Worm (Caenorhabditis elegans) whole organism, L3 larva: ENCODE data around the gene let-70.

Source experiments
- R02D3.7 ChIP-seq: fragments of 150-350 bp; optimal IDR thresholded peaks from 2 replicates; lab custom pipeline; 2014; ENCODE audit warnings: missing biosample characterization, missing genetic modification characterization
- ZK546.5 ChIP-seq: sonication (generic microtip); optimal IDR thresholded peaks from 2 replicates; lab custom pipeline; 2017; ENCODE audit warnings: missing biosample characterization, missing genetic modification characterization
- ama-1 ChIP-seq: fragments of 150-350 bp; optimal IDR thresholded peaks from 2 replicates; lab custom pipeline; 2018
- ceh-16 ChIP-seq: sonication (generic microtip); optimal IDR thresholded peaks from 2 replicates; lab custom pipeline; 2017; ENCODE audit warnings: missing biosample characterization, missing genetic modification characterization
- ceh-28 ChIP-seq: fragments of 150-350 bp; optimal IDR thresholded peaks from 2 replicates; lab custom pipeline; 2014; ENCODE audit warnings: missing biosample characterization, missing genetic modification reagents, missing genetic modification characterization
- ceh-82 ChIP-seq: fragments of 150-350 bp; optimal IDR thresholded peaks from 2 replicates; lab custom pipeline; 2014; ENCODE audit warnings: missing biosample characterization, missing genetic modification characterization
- ceh-9 ChIP-seq: sonication (generic microtip); optimal IDR thresholded peaks from 2 replicates; lab custom pipeline; 2018; ENCODE audit warnings: missing biosample characterization, missing genetic modification characterization
- daf-12 ChIP-seq: fragments of 150-350 bp; optimal IDR thresholded peaks from 2 replicates; lab custom pipeline; 2014; ENCODE audit warnings: missing biosample characterization, missing genetic modification reagents, missing genetic modification characterization
- egl-27 ChIP-seq: sonication (generic microtip); optimal IDR thresholded peaks from 4 replicates; lab custom pipeline; 2017; ENCODE audit warnings: missing biosample characterization, missing genetic modification reagents, missing genetic modification characterization
- egl-5 ChIP-seq: fragments of 150-350 bp; optimal IDR thresholded peaks from 2 replicates; lab custom pipeline; 2017; ENCODE audit warnings: missing biosample characterization, missing genetic modification reagents, missing genetic modification characterization, inconsistent platforms
- elt-1 ChIP-seq: fragments of 150-350 bp; optimal IDR thresholded peaks from 2 replicates; lab custom pipeline; 2014; ENCODE audit warnings: missing biosample characterization, missing genetic modification characterization
- elt-2 ChIP-seq: sonication (generic microtip); optimal IDR thresholded peaks from 2 replicates; lab custom pipeline; 2016; ENCODE audit warnings: missing genetic modification reagents, mild to moderate bottlenecking, missing genetic modification characterization, missing compliant biosample characterization
- elt-3 ChIP-seq, 3 experiments: fragments of 150-350 bp in 1 of 3; sonication (generic microtip) in 2 of 3; optimal IDR thresholded peaks; 2 replicates in 2 of 3; 4 replicates in 1 of 3; lab custom pipeline; 2014 to 2017; ENCODE audit warnings: missing biosample characterization in 3 of 3, missing genetic modification characterization in 3 of 3
- eor-1 ChIP-seq, 2 experiments: fragments of 150-350 bp; optimal IDR thresholded peaks; 2 replicates each; lab custom pipeline; 2014 to 2018; ENCODE audit warnings: missing biosample characterization in 2 of 2, missing genetic modification characterization in 2 of 2
- fkh-10 ChIP-seq: sonication (generic microtip); optimal IDR thresholded peaks from 2 replicates; lab custom pipeline; 2017; ENCODE audit warnings: missing biosample characterization, missing genetic modification reagents, missing genetic modification characterization
- fkh-2 ChIP-seq: fragments of 150-350 bp; optimal IDR thresholded peaks from 2 replicates; lab custom pipeline; 2014; ENCODE audit warnings: missing biosample characterization, missing genetic modification reagents, missing genetic modification characterization
- fos-1 ChIP-seq: fragments of 150-350 bp; optimal IDR thresholded peaks from 2 replicates; lab custom pipeline; 2014; ENCODE audit warnings: missing biosample characterization, missing genetic modification characterization
- hmg-11 ChIP-seq: sonication (generic microtip); optimal IDR thresholded peaks from 2 replicates; lab custom pipeline; 2016; ENCODE audit warnings: missing genetic modification characterization, missing compliant biosample characterization
- jun-1 ChIP-seq: fragments of 150-350 bp; optimal IDR thresholded peaks from 2 replicates; lab custom pipeline; 2014; ENCODE audit warnings: missing biosample characterization, missing genetic modification reagents, missing genetic modification characterization
- lin-15B ChIP-seq: fragments of 150-350 bp; optimal IDR thresholded peaks from 2 replicates; lab custom pipeline; 2014; ENCODE audit warnings: missing biosample characterization, missing genetic modification characterization
- lin-39 ChIP-seq: fragments of 150-350 bp; optimal IDR thresholded peaks from 2 replicates; lab custom pipeline; 2018; ENCODE audit warnings: missing biosample characterization, missing genetic modification reagents, missing genetic modification characterization
- lsy-12 ChIP-seq: sonication (generic microtip); optimal IDR thresholded peaks from 2 replicates; lab custom pipeline; 2016; ENCODE audit warnings: mild to moderate bottlenecking, missing genetic modification characterization, missing compliant biosample characterization
- mdl-1 ChIP-seq: fragments of 150-350 bp; optimal IDR thresholded peaks from 2 replicates; lab custom pipeline; 2014; ENCODE audit warnings: missing biosample characterization, missing genetic modification characterization
- mml-1 ChIP-seq: fragments of 150-350 bp; sonication (generic microtip); optimal IDR thresholded peaks from 3 replicates; lab custom pipeline; 2014; ENCODE audit warnings: missing biosample characterization, missing genetic modification characterization
- nfya-1 ChIP-seq: sonication (generic microtip); optimal IDR thresholded peaks from 2 replicates; lab custom pipeline; 2017; ENCODE audit warnings: missing genetic modification characterization, mild to moderate bottlenecking, missing compliant biosample characterization, antibody characterized with exemption, moderate library complexity; ENCODE audit not compliant: insufficient read depth
- nhr-11 ChIP-seq: fragments of 150-350 bp; optimal IDR thresholded peaks from 2 replicates; lab custom pipeline; 2014; ENCODE audit warnings: missing biosample characterization, missing genetic modification characterization
- nhr-12 ChIP-seq: fragments of 150-350 bp; optimal IDR thresholded peaks from 2 replicates; lab custom pipeline; 2014; ENCODE audit warnings: missing biosample characterization, missing genetic modification characterization
- nhr-23 ChIP-seq: fragments of 150-350 bp; optimal IDR thresholded peaks from 2 replicates; lab custom pipeline; 2014; ENCODE audit warnings: missing biosample characterization, missing genetic modification reagents, missing genetic modification characterization
- nhr-237 ChIP-seq: fragments of 150-350 bp; optimal IDR thresholded peaks from 2 replicates; lab custom pipeline; 2014; ENCODE audit warnings: missing biosample characterization, missing genetic modification characterization
- nhr-25 ChIP-seq: sonication (generic microtip); optimal IDR thresholded peaks from 2 replicates; lab custom pipeline; 2017; ENCODE audit warnings: missing biosample characterization, missing genetic modification characterization
- nhr-28 ChIP-seq: fragments of 150-350 bp; optimal IDR thresholded peaks from 2 replicates; lab custom pipeline; 2014; ENCODE audit warnings: missing biosample characterization, missing genetic modification characterization
- nhr-43 ChIP-seq: sonication (generic microtip); optimal IDR thresholded peaks from 2 replicates; lab custom pipeline; 2016; ENCODE audit warnings: mild to moderate bottlenecking, missing genetic modification characterization, missing compliant biosample characterization; ENCODE audit not compliant: poor library complexity, severe bottlenecking
- nhr-67 ChIP-seq: fragments of 150-350 bp; optimal IDR thresholded peaks from 2 replicates; lab custom pipeline; 2014; ENCODE audit warnings: missing biosample characterization, missing genetic modification characterization
- nhr-76 ChIP-seq: fragments of 150-350 bp; sonication (generic microtip); optimal IDR thresholded peaks from 5 replicates; lab custom pipeline; 2014; ENCODE audit warnings: missing biosample characterization, missing genetic modification characterization
- pha-4 ChIP-seq: fragments of 150-350 bp; optimal IDR thresholded peaks from 2 replicates; lab custom pipeline; 2014; ENCODE audit warnings: missing biosample characterization, missing genetic modification reagents, missing genetic modification characterization
- pqm-1 ChIP-seq: fragments of 150-350 bp; optimal IDR thresholded peaks from 2 replicates; lab custom pipeline; 2017; ENCODE audit warnings: missing biosample characterization, missing genetic modification characterization, inconsistent platforms
- sea-2 ChIP-seq: fragments of 150-350 bp; sonication (generic microtip); optimal IDR thresholded peaks from 4 replicates; lab custom pipeline; 2014; ENCODE audit warnings: missing biosample characterization, missing genetic modification reagents, missing genetic modification characterization
- skn-1 ChIP-seq: fragments of 150-350 bp; optimal IDR thresholded peaks from 2 replicates; lab custom pipeline; 2014; ENCODE audit warnings: missing biosample characterization, missing genetic modification characterization
- snpc-4 ChIP-seq: fragments of 150-350 bp; optimal IDR thresholded peaks from 2 replicates; lab custom pipeline; 2014; ENCODE audit warnings: missing biosample characterization, missing genetic modification characterization
- tbx-2 ChIP-seq: sonication (generic microtip); optimal IDR thresholded peaks from 2 replicates; lab custom pipeline; 2016; ENCODE audit warnings: mild to moderate bottlenecking, missing genetic modification characterization, missing compliant biosample characterization
- unc-62 ChIP-seq: fragments of 150-350 bp; sonication (generic microtip); optimal IDR thresholded peaks from 4 replicates; lab custom pipeline; 2014; ENCODE audit warnings: missing biosample characterization, missing genetic modification reagents, missing genetic modification characterization
- zag-1 ChIP-seq: fragments of 150-350 bp; optimal IDR thresholded peaks from 2 replicates; lab custom pipeline; 2014; ENCODE audit warnings: missing biosample characterization, missing genetic modification characterization
- ztf-11 ChIP-seq: fragments of 150-350 bp; optimal IDR thresholded peaks from 2 replicates; lab custom pipeline; 2014; ENCODE audit warnings: missing biosample characterization, missing genetic modification characterization
- ztf-4 ChIP-seq: fragments of 150-350 bp; optimal IDR thresholded peaks from 2 replicates; lab custom pipeline; 2014; ENCODE audit warnings: missing biosample characterization, missing genetic modification characterization

let-70 gene

DNA sequence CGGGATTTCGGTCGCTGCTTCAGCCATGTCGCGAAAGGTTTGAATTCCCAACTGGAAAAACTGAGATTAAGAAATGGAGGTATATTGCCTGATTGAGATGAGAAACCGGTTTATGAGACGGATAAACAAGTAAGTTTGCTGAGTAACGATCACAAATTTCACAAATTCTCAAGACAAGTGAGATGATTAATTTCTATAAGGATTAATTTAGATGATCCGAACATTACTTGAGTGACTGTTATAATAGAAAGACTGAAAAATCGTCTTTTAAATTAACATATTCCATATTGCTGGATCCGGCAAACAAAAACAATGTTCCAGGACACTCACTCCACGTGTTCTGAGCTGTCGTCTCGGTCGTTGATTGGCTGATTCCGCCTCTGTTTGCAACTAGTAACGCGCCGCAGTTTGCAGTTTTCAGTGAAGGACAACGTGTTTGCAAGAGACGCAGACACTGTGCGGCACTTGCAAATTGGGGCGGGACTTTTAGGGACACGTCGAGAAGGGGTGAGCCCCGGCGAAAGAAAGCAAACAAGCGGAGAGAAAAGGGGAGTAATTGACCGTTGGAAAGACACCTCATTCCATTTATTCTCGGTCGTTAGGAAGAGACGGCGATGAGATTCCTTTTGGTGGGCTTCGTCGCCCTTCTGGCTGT is 36.9 kb upstream of the let-70 start, which contains the start of the genes imp-2 and enpl-1:
imp-2 (minus strand) TSS at position 51 of the 655 bp plus-strand sequence.
enpl-1 (plus strand) TSS at position 462 of the 655 bp plus-strand sequence.
- TF ChIP-seq nhr-11 (tag; lab: Kevin White, UChicago) (peak; percentile 18), nhr-25 (peak; percentile 41), jun-1 (tag; lab: Kevin White, UChicago) (peak; percentile 86), nhr-43 (peak; percentile 50), skn-1 (tag; lab: Kevin White, UChicago) (peak; percentile 76), egl-5 (tag; lab: Kevin White, UChicago) (peak; percentile 92), nhr-12 (tag; lab: Kevin White, UChicago) (no peak), ztf-11 (tag; lab: Kevin White, UChicago) (no peak), nhr-67 (tag; lab: Kevin White, UChicago) (no peak), mdl-1 (tag; lab: Kevin White, UChicago) (peak; percentile 84), zag-1 (tag; lab: Kevin White, UChicago) (peak; percentile 50), ceh-28 (tag; lab: Kevin White, UChicago) (peak; percentile 79), nhr-23 (peak; percentile 92), tbx-2 (tag; lab: Kevin White, UChicago) (peak; percentile 71), eor-1 (tag; optimal IDR thresholded peaks at IDR 0.05; lab: Kevin White, UChicago) (no peak), ceh-82 (tag; lab: Kevin White, UChicago) (no peak), elt-1 (tag; lab: Kevin White, UChicago) (peak; percentile 37), hmg-11 (peak; percentile 89), ceh-9 (no peak), pha-4 (peak; percentile 94), lin-39 (tag; lab: Kevin White, UChicago) (peak; percentile 97), lin-15B (tag; lab: Kevin White, UChicago) (peak; percentile 92), egl-27 (peak; percentile 25), daf-12 (tag; lab: Kevin White, UChicago) (no peak), fkh-10 (peak; percentile 49), fkh-2 (no peak), nfya-1 (peak; percentile 100), ceh-16 (tag; lab: Kevin White, UChicago) (no peak), nhr-76 (tag; lab: Kevin White, UChicago) (no peak), lsy-12 (tag; lab: Kevin White, UChicago) (peak; percentile 97), pqm-1 (peak; percentile 62), elt-2 (tag; lab: Kevin White, UChicago) (peak; percentile 81), ZK546.5 (tag; lab: Kevin White, UChicago) (no peak), sea-2 (GFP tag; lab: Kevin White, UChicago) (no peak), elt-3 (tag; optimal IDR thresholded peaks at IDR 0.05; lab: Kevin White, UChicago) (no peak), fos-1 (no peak), snpc-4 (tag; lab: Kevin White, UChicago) (peak; percentile 23), nhr-28 (no peak), mml-1 (no peak), ztf-4 (no peak), nhr-237 (tag; lab: Kevin White, UChicago) (no peak), ama-1 (lab: Kevin White, UChicago) (peak; percentile 42), R02D3.7 (tag; lab: Kevin White, UChicago) (peak; percentile 78), unc-62 (GFP tag; lab: Kevin White, UChicago) (no peak)

DNA sequence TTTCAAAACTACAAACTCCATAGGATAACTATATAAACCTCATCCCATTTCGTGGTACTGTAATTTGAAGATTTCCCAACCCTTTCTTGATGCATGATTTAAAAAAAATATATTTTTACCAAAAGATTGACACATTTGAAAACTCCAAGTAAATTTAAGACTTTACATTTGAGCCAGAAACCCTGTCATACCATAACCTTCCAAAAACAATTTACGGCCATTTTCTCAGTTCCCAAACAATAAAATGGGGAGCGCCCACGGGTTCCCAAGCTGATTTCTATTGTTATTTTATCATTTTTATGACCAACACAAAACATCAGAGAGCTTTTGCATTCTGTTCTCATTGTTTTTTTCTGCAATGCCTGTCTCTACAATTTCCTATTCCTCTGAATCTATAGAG is 30.6 kb upstream of the let-70 start, which contains the start of gene clc-9:
clc-9 (plus strand) TSS at position 301 of the 400 bp plus-strand sequence.
- no peak for TF ChIP-seq tbx-2 (tag; lab: Kevin White, UChicago)
- no peak for TF ChIP-seq elt-3 (tag; optimal IDR thresholded peaks at IDR 0.05; lab: Kevin White, UChicago)
- TF ChIP-seq fkh-2, result no peak
- TF ChIP-seq ztf-11 (tag; lab: Kevin White, UChicago), result no peak
- TF ChIP-seq zag-1 (tag; lab: Kevin White, UChicago), result no peak
- TF ChIP-seq mdl-1 (tag; lab: Kevin White, UChicago), result no peak
- no peak for TF ChIP-seq eor-1 (tag; optimal IDR thresholded peaks at IDR 0.05; lab: Kevin White, UChicago)
- no peak for TF ChIP-seq R02D3.7 (tag; lab: Kevin White, UChicago)
- no peak for TF ChIP-seq lin-39 (tag; lab: Kevin White, UChicago)
- TF ChIP-seq nhr-25, result no peak
- TF ChIP-seq egl-5 (tag; lab: Kevin White, UChicago), result no peak
- no peak for TF ChIP-seq sea-2 (GFP tag; lab: Kevin White, UChicago)
- TF ChIP-seq, all 47 proteins: peak for 0
